Worm (Caenorhabditis elegans) whole organism, L2 larva: Measurements from ENCODE around the gene dpm-3.

Experiments
- aly-2 ChIP-seq: fragments of 150-350 bp; optimal IDR thresholded peaks from 2 replicates; lab custom pipeline; 2014; ENCODE audit warnings: missing biosample characterization, missing genetic modification characterization
- dmd-4 ChIP-seq: sonication (generic microtip); optimal IDR thresholded peaks from 2 replicates; lab custom pipeline; 2017; ENCODE audit warnings: missing biosample characterization, missing genetic modification characterization
- egl-27 ChIP-seq: sonication (generic microtip); optimal IDR thresholded peaks from 3 replicates; lab custom pipeline; 2017; ENCODE audit warnings: missing biosample characterization, missing genetic modification reagents, missing genetic modification characterization
- elt-3 ChIP-seq: sonication (generic microtip); optimal IDR thresholded peaks from 2 replicates; lab custom pipeline; 2017; ENCODE audit warnings: missing biosample characterization, missing genetic modification characterization
- lin-13 ChIP-seq: fragments of 150-350 bp; optimal IDR thresholded peaks from 2 replicates; lab custom pipeline; 2014; ENCODE audit warnings: missing biosample characterization, missing genetic modification reagents, missing genetic modification characterization
- lsy-2 ChIP-seq, 2 experiments: fragments of 150-350 bp in 1 of 2; sonication (generic microtip) in 1 of 2; optimal IDR thresholded peaks; 2 replicates each; lab custom pipeline; 2014 to 2017; ENCODE audit warnings: missing biosample characterization in 2 of 2, missing genetic modification characterization in 2 of 2
- mdl-1 ChIP-seq, 2 experiments: fragments of 150-350 bp in 1 of 2; sonication (generic microtip) in 1 of 2; optimal IDR thresholded peaks; 2 replicates each; lab custom pipeline; 2017; ENCODE audit warnings: missing biosample characterization in 2 of 2, missing genetic modification characterization in 2 of 2
- nhr-11 ChIP-seq: fragments of 150-350 bp; optimal IDR thresholded peaks from 2 replicates; lab custom pipeline; 2014; ENCODE audit warnings: missing biosample characterization, missing genetic modification characterization
- nhr-25 ChIP-seq: fragments of 150-350 bp; sonication (generic microtip); optimal IDR thresholded peaks from 3 replicates; lab custom pipeline; 2014; ENCODE audit warnings: missing biosample characterization, missing genetic modification characterization
- sma-3 ChIP-seq: sonication (generic microtip); optimal IDR thresholded peaks from 2 replicates; lab custom pipeline; 2016; ENCODE audit warnings: missing genetic modification reagents, missing genetic modification characterization, missing compliant biosample characterization
- snpc-4 ChIP-seq: fragments of 150-350 bp; optimal IDR thresholded peaks from 2 replicates; lab custom pipeline; 2014; ENCODE audit warnings: missing biosample characterization, missing genetic modification characterization
- zag-1 ChIP-seq: fragments of 150-350 bp; optimal IDR thresholded peaks from 2 replicates; lab custom pipeline; 2014; ENCODE audit warnings: missing biosample characterization, missing genetic modification characterization
- ztf-11 ChIP-seq: sonication (generic microtip); optimal IDR thresholded peaks from 2 replicates; lab custom pipeline; 2017; ENCODE audit warnings: missing biosample characterization, missing genetic modification characterization

DNA sequence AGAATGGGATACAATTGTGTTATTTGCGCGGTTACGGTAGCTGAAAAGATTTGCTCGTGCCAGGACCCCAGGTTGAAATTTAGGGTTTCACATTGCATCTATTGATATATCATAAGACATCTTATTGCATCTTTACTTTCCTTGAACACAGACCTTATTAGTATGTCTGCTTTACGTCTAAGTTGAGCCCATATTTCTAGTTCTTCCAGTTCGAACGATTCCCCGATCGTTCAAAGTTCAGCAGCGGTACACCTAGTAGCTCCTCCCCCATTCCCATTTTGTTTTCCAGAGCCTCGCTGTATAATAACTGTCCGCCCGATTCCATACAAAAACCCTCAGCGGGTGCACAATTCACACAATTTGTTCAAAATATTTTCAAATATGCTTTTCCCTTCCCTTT lies 50.3 kb downstream of the dpm-3 start, which contains the start of gene C25G4.17:
- TF ChIP-seq snpc-4 (tag; lab: Kevin White, UChicago), result no peak
- TF ChIP-seq ztf-11 (tag; lab: Kevin White, UChicago), result no peak
- no peak for TF ChIP-seq egl-27
- TF ChIP-seq lsy-2 (tag; optimal IDR thresholded peaks at IDR 0.05; lab: Kevin White, UChicago), result no peak
- TF ChIP-seq mdl-1 (tag; optimal IDR thresholded peaks at IDR 0.05; lab: Kevin White, UChicago), result no peak
- TF ChIP-seq nhr-25 (tag; lab: Kevin White, UChicago), result no peak
- TF ChIP-seq elt-3 (tag; lab: Kevin White, UChicago), result no peak
- no peak for TF ChIP-seq lin-13 (GFP tag; lab: Kevin White, UChicago)
- no peak for TF ChIP-seq sma-3 (GFP tag; lab: Kevin White, UChicago)
- TF ChIP-seq dmd-4, result no peak
- no peak for TF ChIP-seq nhr-11 (tag; lab: Kevin White, UChicago)
- no peak for TF ChIP-seq aly-2 (tag; lab: Kevin White, UChicago)
- no peak for TF ChIP-seq zag-1 (tag; lab: Kevin White, UChicago)
